Worm (Caenorhabditis elegans) whole organism, L4/young adult: ENCODE results near the gene mob-2.

Experiments
- W03F9.2 ChIP-seq: fragments of 150-350 bp; optimal IDR thresholded peaks from 2 replicates; lab custom pipeline; 2014; ENCODE audit warnings: missing biosample characterization, missing genetic modification characterization
- dao-5 ChIP-seq: sonication (generic microtip); optimal IDR thresholded peaks from 2 replicates; lab custom pipeline; 2016; ENCODE audit warnings: missing genotype, missing genetic modification characterization, moderate library complexity, missing compliant biosample characterization
- him-1 ChIP-seq: sonication (generic microtip); optimal IDR thresholded peaks from 2 replicates; lab custom pipeline; 2016; ENCODE audit warnings: missing genotype, missing genetic modification reagents, missing genetic modification characterization, missing compliant biosample characterization

ce11 chrX:13134807-13135206 is 35.1 kb downstream of the mob-2 start, which contains the start of gene F09A5.2:
- TF ChIP-seq W03F9.2 (tag; lab: Kevin White, UChicago) (no peak), him-1 (tag; lab: Kevin White, UChicago) (no peak), dao-5 (tag; lab: Kevin White, UChicago) (no peak)
